Fruit fly (Drosophila melanogaster) whole organism, embryonic: ENCODE measurements around the gene CG31908.

Experiments used
- Ada2b ChIP-seq: fragments of 200-800 bp; sonication (Bioruptor generic); IDR thresholded peaks from 2 replicates; pipeline ENCODE4 v1.3.6; 2022; ENCODE audit warnings: missing biosample characterization, missing genetic modification characterization
- CG10431 ChIP-seq: fragments of 200-800 bp; sonication (Bioruptor generic); optimal IDR thresholded peaks from 3 replicates; lab custom pipeline; 2018; ENCODE audit warnings: missing biosample characterization, mild to moderate bottlenecking, missing genetic modification characterization
- CG10959 ChIP-seq: fragments of 200-800 bp; sonication (Bioruptor generic); IDR thresholded peaks from 2 replicates; pipeline ENCODE4 v1.3.6; 2022; ENCODE audit warnings: missing biosample characterization, missing genetic modification characterization
- CG11085 ChIP-seq: fragments of 200-800 bp; sonication (Bioruptor generic); IDR thresholded peaks from 2 replicates; pipeline ENCODE4 v1.3.6; 2022; ENCODE audit warnings: missing biosample characterization, missing genetic modification characterization
- CG11247 ChIP-seq: fragments of 200-800 bp; sonication (Bioruptor generic); IDR thresholded peaks from 2 replicates; pipeline ENCODE4 v1.3.6; 2022; ENCODE audit warnings: missing biosample characterization, missing genetic modification characterization
- CG11398 ChIP-seq: fragments of 200-800 bp; sonication (Bioruptor generic); optimal IDR thresholded peaks from 2 replicates; lab custom pipeline; 2016; ENCODE audit warnings: missing biosample characterization, missing genetic modification characterization
- CG11504 ChIP-seq: fragments of 200-800 bp; sonication (Bioruptor generic); optimal IDR thresholded peaks from 3 replicates; lab custom pipeline; 2019; ENCODE audit warnings: missing biosample characterization, mild to moderate bottlenecking, missing genetic modification characterization, moderate library complexity
- CG11695 ChIP-seq: fragments of 200-800 bp; sonication (Bioruptor generic); IDR thresholded peaks from 3 replicates; pipeline ENCODE4 v1.3.6; 2022; ENCODE audit warnings: missing biosample characterization, missing genetic modification characterization
- CG12391 ChIP-seq: fragments of 200-800 bp; sonication (Bioruptor generic); optimal IDR thresholded peaks from 3 replicates; lab custom pipeline; 2018; ENCODE audit warnings: missing biosample characterization, mild to moderate bottlenecking, missing genetic modification characterization, moderate library complexity
- CG12744 ChIP-seq: fragments of 200-800 bp; sonication (Bioruptor generic); optimal IDR thresholded peaks from 2 replicates; lab custom pipeline; 2016; ENCODE audit warnings: missing biosample characterization, missing genetic modification characterization
- CG13123 ChIP-seq: fragments of 200-800 bp; sonication (Bioruptor generic); optimal IDR thresholded peaks from 2 replicates; lab custom pipeline; 2016; ENCODE audit warnings: missing biosample characterization, missing genetic modification characterization
- CG15011 ChIP-seq: fragments of 200-800 bp; sonication (Bioruptor generic); optimal IDR thresholded peaks from 3 replicates; lab custom pipeline; 2018; ENCODE audit warnings: missing biosample characterization, mild to moderate bottlenecking, missing genetic modification characterization
- CG6683 ChIP-seq: fragments of 200-800 bp; sonication (Bioruptor generic); optimal IDR thresholded peaks from 2 replicates; lab custom pipeline; 2017; ENCODE audit warnings: missing biosample characterization, mild to moderate bottlenecking, missing genetic modification characterization, missing genetic modification reagents
- CG6765 ChIP-seq: fragments of 200-800 bp; sonication (Bioruptor generic); optimal IDR thresholded peaks from 3 replicates; lab custom pipeline; 2017; ENCODE audit warnings: missing biosample characterization, mild to moderate bottlenecking, missing genetic modification characterization
- CG7786 ChIP-seq: fragments of 200-800 bp; sonication (Bioruptor generic); optimal IDR thresholded peaks from 2 replicates; lab custom pipeline; 2016; ENCODE audit warnings: missing biosample characterization, missing genetic modification characterization
- CG7987 ChIP-seq: fragments of 200-800 bp; sonication (Bioruptor generic); optimal IDR thresholded peaks from 2 replicates; lab custom pipeline; 2018; ENCODE audit warnings: missing biosample characterization, mild to moderate bottlenecking, missing genetic modification characterization, moderate library complexity
- CG8388 ChIP-seq: fragments of 200-800 bp; sonication (Bioruptor generic); optimal IDR thresholded peaks from 2 replicates; lab custom pipeline; 2019; ENCODE audit warnings: missing biosample characterization, mild to moderate bottlenecking, missing genetic modification characterization, moderate library complexity
- CG9817 ChIP-seq: fragments of 200-800 bp; sonication (Bioruptor generic); optimal IDR thresholded peaks from 2 replicates; lab custom pipeline; 2018; ENCODE audit warnings: missing biosample characterization, mild to moderate bottlenecking, missing genetic modification characterization, moderate library complexity
- CHES-1-like ChIP-seq: fragments of 200-800 bp; sonication (Bioruptor generic); optimal IDR thresholded peaks from 2 replicates; lab custom pipeline; 2016; ENCODE audit warnings: missing biosample characterization, missing genetic modification characterization
- Fer3 ChIP-seq: fragments of 200-800 bp; sonication (Bioruptor generic); optimal IDR thresholded peaks from 2 replicates; lab custom pipeline; 2018; ENCODE audit warnings: missing biosample characterization, mild to moderate bottlenecking, missing genetic modification characterization, moderate library complexity
- HLH54F ChIP-seq: fragments of 200-800 bp; sonication (Bioruptor generic); optimal IDR thresholded peaks from 3 replicates; lab custom pipeline; 2016; ENCODE audit warnings: missing biosample characterization, missing genetic modification characterization
- Hey ChIP-seq: fragments of 200-800 bp; sonication (Bioruptor generic); optimal IDR thresholded peaks from 3 replicates; lab custom pipeline; 2018; ENCODE audit warnings: missing biosample characterization, mild to moderate bottlenecking, missing genetic modification characterization
- Hmr ChIP-seq: fragments of 200-800 bp; sonication (Bioruptor generic); optimal IDR thresholded peaks from 3 replicates; lab custom pipeline; 2017; ENCODE audit warnings: mild to moderate bottlenecking, missing biosample characterization, missing genetic modification reagents, missing genetic modification characterization
- Lhr ChIP-seq: fragments of 200-800 bp; sonication (Bioruptor generic); optimal IDR thresholded peaks from 3 replicates; lab custom pipeline; 2017; ENCODE audit warnings: mild to moderate bottlenecking, missing biosample characterization, missing genetic modification reagents, missing genetic modification characterization
- NFAT ChIP-seq: fragments of 200-800 bp; sonication (Bioruptor generic); IDR thresholded peaks from 2 replicates; pipeline ENCODE4 v1.3.6; 2022; ENCODE audit warnings: missing biosample characterization, missing genetic modification characterization
- Oli ChIP-seq: fragments of 200-800 bp; sonication (Bioruptor generic); optimal IDR thresholded peaks from 2 replicates; lab custom pipeline; 2018; ENCODE audit warnings: missing biosample characterization, mild to moderate bottlenecking, missing genetic modification characterization, moderate library complexity
- Ptx1 ChIP-seq: fragments of 200-800 bp; sonication (Bioruptor generic); IDR thresholded peaks from 2 replicates; pipeline ENCODE4 v1.3.6; 2022; ENCODE audit warnings: missing biosample characterization, missing genetic modification characterization
- al ChIP-seq: fragments of 200-800 bp; sonication (Bioruptor generic); IDR thresholded peaks from 2 replicates; pipeline ENCODE4 v1.3.6; 2022; ENCODE audit warnings: missing biosample characterization, missing genetic modification characterization
- ase ChIP-seq: fragments of 200-800 bp; sonication (Bioruptor generic); IDR thresholded peaks from 3 replicates; pipeline ENCODE4 v1.3.6; 2022; ENCODE audit warnings: missing biosample characterization, missing genetic modification characterization
- cas ChIP-seq: fragments of 200-800 bp; sonication (Bioruptor generic); IDR thresholded peaks from 2 replicates; pipeline ENCODE4 v1.3.6; 2022; ENCODE audit warnings: missing biosample characterization, missing genetic modification characterization
- ems ChIP-seq: fragments of 200-800 bp; sonication (Bioruptor generic); optimal IDR thresholded peaks from 3 replicates; lab custom pipeline; 2016; ENCODE audit warnings: missing biosample characterization, missing genetic modification characterization
- gfzf ChIP-seq: fragments of 200-800 bp; sonication (Bioruptor generic); optimal IDR thresholded peaks from 2 replicates; lab custom pipeline; 2016; ENCODE audit warnings: missing biosample characterization, mild to moderate bottlenecking, missing genetic modification characterization, moderate library complexity
- h ChIP-seq: fragments of >200 bp; optimal IDR thresholded peaks from 2 replicates; lab custom pipeline; 2017
- hkb ChIP-seq, 2 experiments: fragments of 200-800 bp in 1 of 2; fragments of >200 bp in 1 of 2; sonication (Bioruptor generic) in 1 of 2; IDR thresholded peaks in 1 of 2; optimal IDR thresholded peaks in 1 of 2; 2 replicates each; pipeline versions ENCODE4 v1.3.6 to Lab custom; 2017 to 2022; ENCODE audit warnings: missing biosample characterization in 1 of 2, missing genetic modification characterization in 1 of 2
- hth ChIP-seq: fragments of >200 bp; optimal IDR thresholded peaks from 2 replicates; lab custom pipeline; 2017; ENCODE audit warnings: inconsistent platforms
- inv ChIP-seq: fragments of 200-800 bp; sonication (Bioruptor generic); IDR thresholded peaks from 2 replicates; pipeline ENCODE4 v1.3.6; 2022; ENCODE audit warnings: missing biosample characterization, missing genetic modification characterization; ENCODE audit not compliant: partially characterized antibody
- lab ChIP-seq: fragments of 200-800 bp; sonication (Bioruptor generic); optimal IDR thresholded peaks from 3 replicates; lab custom pipeline; 2017; ENCODE audit warnings: missing biosample characterization, missing genetic modification characterization, mild to moderate bottlenecking, moderate library complexity, missing genetic modification reagents
- lilli ChIP-seq: fragments of 200-800 bp; sonication (Bioruptor generic); optimal IDR thresholded peaks from 3 replicates; lab custom pipeline; 2016; ENCODE audit warnings: missing biosample characterization, missing genetic modification characterization
- otp ChIP-seq: fragments of 200-800 bp; sonication (Bioruptor generic); IDR thresholded peaks from 3 replicates; pipeline ENCODE4, ENCODE4 v1.3.6; 2022; ENCODE audit warnings: missing biosample characterization, missing genetic modification characterization
- peb ChIP-seq: fragments of 200-800 bp; sonication (Bioruptor generic); IDR thresholded peaks from 2 replicates; pipeline ENCODE4 v1.3.6; 2022; ENCODE audit warnings: missing biosample characterization, missing genetic modification characterization
- pita ChIP-seq: fragments of 200-800 bp; sonication (Bioruptor generic); optimal IDR thresholded peaks from 2 replicates; lab custom pipeline; 2017; ENCODE audit warnings: missing biosample characterization, mild to moderate bottlenecking, missing genetic modification characterization
- pzg ChIP-seq: fragments of 200-800 bp; sonication (Bioruptor generic); optimal IDR thresholded peaks from 3 replicates; lab custom pipeline; 2018; ENCODE audit warnings: missing biosample characterization, mild to moderate bottlenecking, missing genetic modification characterization, moderate library complexity
- sim ChIP-seq: fragments of 200-800 bp; sonication (Bioruptor generic); IDR thresholded peaks from 2 replicates; pipeline ENCODE4 v1.3.6; 2022; ENCODE audit warnings: missing biosample characterization, missing genetic modification characterization
- sna ChIP-seq: fragments of 200-800 bp; sonication (Bioruptor generic); IDR thresholded peaks from 2 replicates; pipeline ENCODE4 v1.3.6; 2022; ENCODE audit warnings: missing biosample characterization, missing genetic modification characterization; ENCODE audit not compliant: partially characterized antibody
- sob ChIP-seq: fragments of 200-800 bp; sonication (Bioruptor generic); IDR thresholded peaks from 2 replicates; pipeline ENCODE4 v1.3.6; 2022; ENCODE audit warnings: missing biosample characterization, missing genetic modification characterization
- tap ChIP-seq: fragments of 200-800 bp; optimal IDR thresholded peaks from 3 replicates; lab custom pipeline; 2019; ENCODE audit warnings: missing biosample characterization, mild to moderate bottlenecking, missing genetic modification characterization, moderate library complexity
- tio ChIP-seq: fragments of 200-800 bp; sonication (Bioruptor generic); optimal IDR thresholded peaks from 2 replicates; lab custom pipeline; 2017; ENCODE audit warnings: missing biosample characterization, missing genetic modification characterization, inconsistent platforms
- trem ChIP-seq: fragments of 200-800 bp; optimal IDR thresholded peaks from 3 replicates; lab custom pipeline; 2019; ENCODE audit warnings: missing biosample characterization, mild to moderate bottlenecking, missing genetic modification characterization, moderate library complexity
- zfh1 ChIP-seq: fragments of 200-800 bp; sonication (Bioruptor generic); IDR thresholded peaks from 3 replicates; pipeline ENCODE4 v1.3.6; 2022; ENCODE audit warnings: missing biosample characterization, missing genetic modification characterization

Gene CG31908

dm6 chr2L:7047703-7048102 lies 20.5 kb upstream of the CG31908 start (continued):
- TF ChIP-seq gfzf (GFP tag; lab: Kevin White, UChicago) = no peak
- TF ChIP-seq CG7987 (GFP tag; lab: Kevin White, UChicago) = no peak
- TF ChIP-seq CG6765 (GFP tag; lab: Kevin White, UChicago) = no peak
- TF ChIP-seq lilli = peak; percentile 23
- TF ChIP-seq CG11085 (GFP tag; lab: Robert Waterston, UW) = peak; percentile 29; the same call in 1 of the 2 replicates
- no peak for TF ChIP-seq CG12744 (GFP tag; lab: Kevin White, UChicago)
- no peak for TF ChIP-seq HLH54F (GFP tag; lab: Kevin White, UChicago)
- TF ChIP-seq sim = no peak
- no peak for TF ChIP-seq hth (lab: Kevin White, UChicago)
- TF ChIP-seq zfh1 (GFP tag; lab: Robert Waterston, UW) = no peak
- no peak for TF ChIP-seq ase (GFP tag; lab: Robert Waterston, UW)
- no peak for TF ChIP-seq otp (GFP tag; lab: Robert Waterston, UW)
- TF ChIP-seq CHES-1-like (GFP tag; lab: Kevin White, UChicago) = peak; percentile 1
- no peak for TF ChIP-seq CG9817
- TF ChIP-seq hkb (optimal IDR thresholded peaks at IDR 0.05; lab: Kevin White, UChicago) = no peak
- TF ChIP-seq hkb (GFP tag; IDR thresholded peaks at IDR 0.05; lab: Robert Waterston, UW) = no peak
- no peak for TF ChIP-seq CG11398 (GFP tag; lab: Kevin White, UChicago)
- TF ChIP-seq al = peak; percentile 28; the same call in 1 of the 2 replicates
- no peak for TF ChIP-seq ems (GFP tag; lab: Kevin White, UChicago)
- TF ChIP-seq Lhr (GFP tag; lab: Kevin White, UChicago) = no peak
- peak; percentile 60 for TF ChIP-seq Hmr
- TF ChIP-seq lab = no peak
- TF ChIP-seq pita (GFP tag; lab: Kevin White, UChicago) = no peak
- TF ChIP-seq, all 482 proteins: peak for 25

- TF ChIP-seq pzg (GFP tag; lab: Kevin White, UChicago) (no peak), Ada2b (GFP tag; lab: Robert Waterston, UW) (no peak), CG11695 (GFP tag; lab: Robert Waterston, UW) (no peak), sna (GFP tag; lab: Robert Waterston, UW) (no peak), CG13123 (GFP tag; lab: Kevin White, UChicago) (peak; percentile 22), Ptx1 (GFP tag; lab: Robert Waterston, UW) (no peak), CG11504 (tag; lab: Kevin White, UChicago) (peak; percentile 36), Oli (peak; percentile 32), NFAT (GFP tag; lab: Robert Waterston, UW) (0 out of 2 replicates have a peak, but pooled peaks have one; percentile 24), inv (GFP tag; lab: Robert Waterston, UW) (no peak), CG15011 (GFP tag; lab: Kevin White, UChicago) (no peak), CG8388 (GFP tag; lab: Kevin White, UChicago) (no peak), CG6683 (no peak), CG12391 (tag; lab: Kevin White, UChicago) (no peak), CG12744 (GFP tag; lab: Kevin White, UChicago) (no peak), h (lab: Kevin White, UChicago) (no peak), trem (no peak), peb (GFP tag; lab: Robert Waterston, UW) (no peak), CG7786 (no peak), tio (GFP tag; lab: Kevin White, UChicago) (peak; percentile 25), cas (GFP tag; lab: Robert Waterston, UW) (no peak), CG11247 (GFP tag; lab: Robert Waterston, UW) (0 out of 2 replicates have a peak, but pooled peaks have one; percentile 12), CG10959 (GFP tag; lab: Robert Waterston, UW) (no peak), sob (GFP tag; lab: Robert Waterston, UW) (peak; percentile 32; the same call in 1 of the 2 replicates), CG10431 (peak; percentile 58), tap (tag; lab: Kevin White, UChicago) (no peak), Hey (tag; lab: Kevin White, UChicago) (peak; percentile 30), CG11398 (GFP tag; lab: Kevin White, UChicago) (peak; percentile 37), Fer3 (tag; lab: Kevin White, UChicago) (no peak)
These were observed 16.1 kb upstream of the CG31908 start for dm6 chr2L:7043039-7043905.
